Fruit fly (Drosophila melanogaster) whole organism, wandering third instar larva: Measurements from ENCODE around the gene Jhbp4.

ENCODE experiments used
- Abd-B ChIP-seq: fragments of >200 bp; optimal IDR thresholded peaks from 2 replicates; lab custom pipeline; 2017; ENCODE audit warnings: missing biosample characterization, missing genetic modification characterization
- CG32264 ChIP-seq: fragments of 200-800 bp; sonication (Bioruptor generic); optimal IDR thresholded peaks from 2 replicates; lab custom pipeline; 2016; ENCODE audit warnings: missing biosample characterization, missing genetic modification characterization
- CG9705 ChIP-seq: fragments of 200-800 bp; sonication (Bioruptor generic); optimal IDR thresholded peaks from 2 replicates; lab custom pipeline; 2018; ENCODE audit warnings: missing biosample characterization, mild to moderate bottlenecking, missing genetic modification characterization
- CrebA ChIP-seq: fragments of 200-800 bp; sonication (Bioruptor generic); optimal IDR thresholded peaks from 2 replicates; lab custom pipeline; 2016; ENCODE audit warnings: missing biosample characterization, mild to moderate bottlenecking, missing genetic modification characterization, borderline replicate concordance
- Dfd ChIP-seq: fragments of >200 bp; optimal IDR thresholded peaks from 2 replicates; lab custom pipeline; 2017; ENCODE audit warnings: missing biosample characterization, missing genetic modification characterization
- Dif ChIP-seq: fragments of 200-275, 200-300 bp; sonication (Bioruptor generic); optimal IDR thresholded peaks from 2 replicates; lab custom pipeline; 2018; ENCODE audit warnings: missing biosample characterization, missing genetic modification characterization; ENCODE audit not compliant: partially characterized antibody
- GATAd ChIP-seq: sonication (Bioruptor generic); optimal IDR thresholded peaks from 2 replicates; lab custom pipeline; 2016; ENCODE audit warnings: missing biosample characterization, missing genetic modification characterization
- HLH106 ChIP-seq: fragments of 200-800 bp; optimal IDR thresholded peaks from 3 replicates; lab custom pipeline; 2019; ENCODE audit warnings: missing biosample characterization, mild to moderate bottlenecking, missing genetic modification characterization, moderate library complexity
- Hnf4 ChIP-seq: fragments of 200-800 bp; sonication (Bioruptor generic); optimal IDR thresholded peaks from 2 replicates; lab custom pipeline; 2016; ENCODE audit warnings: missing biosample characterization, mild to moderate bottlenecking, missing genetic modification characterization
- Hr78 ChIP-seq: fragments of >200 bp; optimal IDR thresholded peaks from 2 replicates; lab custom pipeline; 2017; ENCODE audit warnings: missing biosample characterization, missing genetic modification characterization
- Hr83 ChIP-seq: fragments of 200-300 bp; sonication (Bioruptor generic); optimal IDR thresholded peaks from 2 replicates; lab custom pipeline; 2016; ENCODE audit warnings: missing biosample characterization, mild to moderate bottlenecking, missing genetic modification characterization, moderate library complexity; ENCODE audit not compliant: poor library complexity, severe bottlenecking
- Jra ChIP-seq: sonication (Bioruptor generic); optimal IDR thresholded peaks from 2 replicates; lab custom pipeline; 2016; ENCODE audit warnings: missing biosample characterization, missing genetic modification characterization
- Mio ChIP-seq: sonication (Bioruptor generic); optimal IDR thresholded peaks from 2 replicates; lab custom pipeline; 2016; ENCODE audit warnings: missing biosample characterization, missing genetic modification characterization
- Myc ChIP-seq: fragments of >200 bp; optimal IDR thresholded peaks from 2 replicates; lab custom pipeline; 2017
- N ChIP-seq: fragments of >200 bp; optimal IDR thresholded peaks from 2 replicates; lab custom pipeline; 2018; ENCODE audit warnings: missing biosample characterization, missing external identifiers, missing genetic modification characterization
- OdsH ChIP-seq: fragments of 200-800 bp; sonication (Bioruptor generic); optimal IDR thresholded peaks from 2 replicates; lab custom pipeline; 2016; ENCODE audit warnings: missing biosample characterization, mild to moderate bottlenecking, missing genetic modification characterization
- Rel ChIP-seq, 2 experiments: fragments of 200-800 bp; sonication (Bioruptor generic) in 1 of 2; optimal IDR thresholded peaks; 2 replicates in 1 of 2; 3 replicates in 1 of 2; lab custom pipeline; 2016 to 2019; ENCODE audit warnings: mild to moderate bottlenecking in 2 of 2, missing biosample characterization in 2 of 2, missing genetic modification characterization in 2 of 2, moderate library complexity in 1 of 2
- Vsx2 ChIP-seq: fragments of 200-300, 225-300 bp; sonication (Bioruptor generic); optimal IDR thresholded peaks from 2 replicates; lab custom pipeline; 2018; ENCODE audit warnings: missing biosample characterization, missing genetic modification characterization; ENCODE audit not compliant: partially characterized antibody
- br ChIP-seq: fragments of 200-800 bp; sonication (Bioruptor generic); optimal IDR thresholded peaks from 2 replicates; lab custom pipeline; 2016; ENCODE audit warnings: missing biosample characterization, missing genetic modification characterization
- brk ChIP-seq: fragments of 200-800 bp; sonication (Bioruptor generic); optimal IDR thresholded peaks from 2 replicates; lab custom pipeline; 2016; ENCODE audit warnings: missing biosample characterization, mild to moderate bottlenecking, missing genetic modification characterization
- dmrt93B ChIP-seq: fragments of 200-800 bp; sonication (Bioruptor generic); optimal IDR thresholded peaks from 2 replicates; lab custom pipeline; 2018; ENCODE audit warnings: missing biosample characterization, mild to moderate bottlenecking, missing genetic modification characterization
- dsf ChIP-seq: sonication (Bioruptor generic); optimal IDR thresholded peaks from 2 replicates; lab custom pipeline; 2016; ENCODE audit warnings: missing biosample characterization, missing genetic modification characterization, borderline replicate concordance
- ey ChIP-seq: fragments of 200-800 bp; sonication (Bioruptor generic); optimal IDR thresholded peaks from 2 replicates; lab custom pipeline; 2016; ENCODE audit warnings: missing biosample characterization, missing genetic modification characterization
- foxo ChIP-seq, 2 experiments: fragments of 200-800 bp; sonication (Bioruptor generic); optimal IDR thresholded peaks; 2 replicates in 1 of 2; 3 replicates in 1 of 2; lab custom pipeline; 2016 to 2017; ENCODE audit warnings: missing biosample characterization in 2 of 2, missing genetic modification characterization in 2 of 2
- fru ChIP-seq: fragments of 200-800 bp; sonication (Bioruptor generic); optimal IDR thresholded peaks from 3 replicates; lab custom pipeline; 2016; ENCODE audit warnings: missing biosample characterization, mild to moderate bottlenecking, missing genetic modification characterization
- jim ChIP-seq: fragments of 175-275, 200-325 bp; sonication (Bioruptor generic); optimal IDR thresholded peaks from 2 replicates; lab custom pipeline; 2016; ENCODE audit warnings: missing biosample characterization, mild to moderate bottlenecking, missing genetic modification characterization
- pan ChIP-seq: fragments of >200 bp; optimal IDR thresholded peaks from 2 replicates; lab custom pipeline; 2017
- psq ChIP-seq: fragments of 200-800 bp; sonication (Bioruptor generic); optimal IDR thresholded peaks from 3 replicates; lab custom pipeline; 2017; ENCODE audit warnings: missing biosample characterization, mild to moderate bottlenecking, missing genetic modification characterization, moderate library complexity
- rgr ChIP-seq: fragments of 200-800 bp; sonication (Bioruptor generic); optimal IDR thresholded peaks from 3 replicates; lab custom pipeline; 2016; ENCODE audit warnings: missing biosample characterization, mild to moderate bottlenecking, missing genetic modification characterization
- sage ChIP-seq: fragments of 200-800 bp; sonication (Bioruptor generic); optimal IDR thresholded peaks from 2 replicates; lab custom pipeline; 2016; ENCODE audit warnings: missing biosample characterization, mild to moderate bottlenecking, missing genetic modification characterization
- sv ChIP-seq: fragments of 200-800 bp; sonication (Bioruptor generic); optimal IDR thresholded peaks from 3 replicates; lab custom pipeline; 2016; ENCODE audit warnings: missing biosample characterization, missing genetic modification characterization
- tai ChIP-seq: sonication (Bioruptor generic); optimal IDR thresholded peaks from 2 replicates; lab custom pipeline; 2016; ENCODE audit warnings: missing biosample characterization, missing genetic modification characterization
- usp ChIP-seq: fragments of >200 bp; optimal IDR thresholded peaks from 2 replicates; lab custom pipeline; 2017; ENCODE audit warnings: missing biosample characterization, missing genetic modification characterization
- woc ChIP-seq: sonication (Bioruptor generic); optimal IDR thresholded peaks from 2 replicates; lab custom pipeline; 2016; ENCODE audit warnings: missing biosample characterization, mild to moderate bottlenecking, missing genetic modification characterization

Jhbp4 gene

DNA sequence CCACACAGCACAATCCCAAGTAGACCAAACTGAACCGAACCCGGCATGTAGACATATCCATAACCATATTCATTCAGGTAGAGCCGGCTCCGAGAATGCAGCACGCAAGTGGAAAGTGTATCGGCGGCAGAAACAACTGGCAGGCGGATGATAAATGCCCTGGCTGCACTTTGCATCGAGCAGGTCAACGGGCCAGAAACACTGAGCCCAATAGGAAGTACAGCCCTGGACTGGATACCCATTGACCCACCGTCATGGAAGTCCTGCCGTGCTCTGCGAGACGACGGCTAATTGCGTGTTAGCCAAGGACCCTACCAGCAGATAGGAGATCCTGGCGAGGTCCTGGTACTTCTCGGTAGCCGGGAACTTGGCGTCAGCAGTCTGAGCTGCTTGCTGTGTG, 13.7 kb upstream of the Jhbp4 start:
- TF ChIP-seq Dif (GFP tag; lab: Kevin White, UChicago) (no peak), CG32264 (GFP tag; lab: Kevin White, UChicago) (no peak), dmrt93B (no peak), Abd-B (GFP tag; lab: Kevin White, UChicago) (no peak), ey (GFP tag; lab: Kevin White, UChicago) (no peak), Hnf4 (GFP tag; lab: Kevin White, UChicago) (no peak), Mio (GFP tag; lab: Kevin White, UChicago) (no peak), usp (no peak), GATAd (GFP tag; lab: Kevin White, UChicago) (no peak), HLH106 (no peak), rgr (GFP tag; lab: Kevin White, UChicago) (no peak), Hr83 (GFP tag; lab: Kevin White, UChicago) (no peak), jim (no peak), sage (GFP tag; lab: Kevin White, UChicago) (no peak), CrebA (GFP tag; lab: Kevin White, UChicago) (no peak), brk (GFP tag; lab: Kevin White, UChicago) (no peak), pan (lab: Kevin White, UChicago) (no peak), Myc (lab: Kevin White, UChicago) (no peak), N (no peak), Vsx2 (GFP tag; lab: Kevin White, UChicago) (no peak)

dm6 chr3R:16030445-16030844, 12.9 kb upstream of the Jhbp4 start:
- TF ChIP-seq Jra (GFP tag; lab: Kevin White, UChicago) = no peak
- TF ChIP-seq sv (GFP tag; lab: Kevin White, UChicago) = no peak
- no peak for TF ChIP-seq pan (lab: Kevin White, UChicago)
- no peak for TF ChIP-seq CG32264 (GFP tag; lab: Kevin White, UChicago)
- TF ChIP-seq Hr78 (GFP tag; lab: Kevin White, UChicago) = no peak
- TF ChIP-seq Vsx2 (GFP tag; lab: Kevin White, UChicago) = no peak
- no peak for TF ChIP-seq jim
- no peak for TF ChIP-seq Dfd (GFP tag; lab: Kevin White, UChicago)
- TF ChIP-seq N = no peak
- no peak for TF ChIP-seq sage (GFP tag; lab: Kevin White, UChicago)
- TF ChIP-seq tai (GFP tag; lab: Kevin White, UChicago) = no peak
- no peak for TF ChIP-seq dsf (GFP tag; lab: Kevin White, UChicago)
- TF ChIP-seq fru (GFP tag; lab: Kevin White, UChicago) = no peak
- no peak for TF ChIP-seq Myc (lab: Kevin White, UChicago)
- TF ChIP-seq br (GFP tag; lab: Kevin White, UChicago) = no peak
- TF ChIP-seq ey (GFP tag; lab: Kevin White, UChicago) = no peak
- TF ChIP-seq Abd-B (GFP tag; lab: Kevin White, UChicago) = no peak
- no peak for TF ChIP-seq psq (GFP tag; lab: Kevin White, UChicago)
- TF ChIP-seq foxo (GFP tag; optimal IDR thresholded peaks at IDR 0.05; lab: Kevin White, UChicago) = no peak
- no peak for TF ChIP-seq HLH106
- TF ChIP-seq, all 38 proteins: peak for 0

- no peak for TF ChIP-seq brk (GFP tag; lab: Kevin White, UChicago)
- no peak for TF ChIP-seq GATAd (GFP tag; lab: Kevin White, UChicago)
- TF ChIP-seq Rel (GFP tag; optimal IDR thresholded peaks at IDR 0.05; lab: Kevin White, UChicago) = no peak
- no peak for TF ChIP-seq Rel (tag; optimal IDR thresholded peaks at IDR 0.05; lab: Kevin White, UChicago)
- TF ChIP-seq jim = no peak
Observed at dm6 chr3R:16033727-16034126, 9.6 kb upstream of the Jhbp4 start.

DNA sequence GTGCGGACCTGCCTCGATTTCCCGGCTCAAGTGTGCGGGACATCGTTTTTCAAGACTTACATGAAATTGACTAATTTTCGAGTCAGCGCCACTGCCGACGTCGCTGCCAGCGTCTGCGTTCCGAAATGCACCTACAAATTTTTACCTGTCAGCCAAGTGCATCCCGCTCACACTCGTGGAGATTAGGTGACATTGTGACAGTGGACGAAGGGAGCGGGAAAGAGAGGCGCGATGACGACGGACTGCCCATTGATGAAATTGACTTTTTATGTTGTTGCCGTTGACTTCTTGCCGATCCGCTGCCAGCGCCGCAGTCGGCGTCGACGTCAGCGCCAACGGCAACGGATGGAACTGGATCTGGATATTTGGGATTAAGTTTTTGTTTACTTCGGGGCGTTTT, 9.1 kb upstream of the Jhbp4 start:
- no peak for TF ChIP-seq foxo (GFP tag; optimal IDR thresholded peaks at IDR 0.05; lab: Kevin White, UChicago)
- TF ChIP-seq CrebA (GFP tag; lab: Kevin White, UChicago) = no peak
- TF ChIP-seq Dfd (GFP tag; lab: Kevin White, UChicago) = no peak
- no peak for TF ChIP-seq OdsH (GFP tag; lab: Kevin White, UChicago)
- TF ChIP-seq Rel (GFP tag; optimal IDR thresholded peaks at IDR 0.05; lab: Kevin White, UChicago) = no peak
- no peak for TF ChIP-seq Rel (tag; optimal IDR thresholded peaks at IDR 0.05; lab: Kevin White, UChicago)
- TF ChIP-seq pan (lab: Kevin White, UChicago) = no peak
- TF ChIP-seq br (GFP tag; lab: Kevin White, UChicago) = no peak
- TF ChIP-seq tai (GFP tag; lab: Kevin White, UChicago) = no peak
- TF ChIP-seq woc (GFP tag; lab: Kevin White, UChicago) = no peak
- no peak for TF ChIP-seq CG9705
- TF ChIP-seq CG32264 (GFP tag; lab: Kevin White, UChicago) = no peak
